Fruit fly (Drosophila melanogaster) whole organism, prepupa: ENCODE data around the gene CtsF.
A peak's percentile ranks its signal among the peaks of the same experiment; 100 is the strongest.

ENCODE experiments used
- Blimp-1 ChIP-seq: fragments of 200-800 bp; sonication (Bioruptor generic); optimal IDR thresholded peaks from 3 replicates; lab custom pipeline; 2017; ENCODE audit warnings: missing biosample characterization, missing genetic modification characterization, mild to moderate bottlenecking, moderate library complexity, missing genetic modification reagents
- CG10631 ChIP-seq: fragments of 200-800 bp; sonication (Bioruptor generic); optimal IDR thresholded peaks from 2 replicates; lab custom pipeline; 2016; ENCODE audit warnings: missing biosample characterization, missing genetic modification characterization
- CG10669 ChIP-seq: fragments of 200-800 bp; sonication (Bioruptor generic); optimal IDR thresholded peaks from 3 replicates; lab custom pipeline; 2018; ENCODE audit warnings: missing biosample characterization, mild to moderate bottlenecking, missing genetic modification characterization, moderate library complexity
- CG11294 ChIP-seq: fragments of 200-800 bp; sonication (Bioruptor generic); IDR thresholded peaks from 2 replicates; pipeline ENCODE4 v1.3.6; 2022; ENCODE audit warnings: missing biosample characterization, missing genetic modification characterization
- CG11762 ChIP-seq: fragments of 200-800 bp; sonication (Bioruptor generic); optimal IDR thresholded peaks from 3 replicates; lab custom pipeline; 2016; ENCODE audit warnings: missing biosample characterization, missing genetic modification characterization; ENCODE audit not compliant: insufficient read depth
- CG11902 ChIP-seq: fragments of 200-800 bp; sonication (Bioruptor generic); optimal IDR thresholded peaks from 3 replicates; lab custom pipeline; 2016; ENCODE audit warnings: missing biosample characterization, missing genetic modification characterization
- CG1621 ChIP-seq: fragments of 200-800 bp; sonication (Bioruptor generic); optimal IDR thresholded peaks from 3 replicates; lab custom pipeline; 2018; ENCODE audit warnings: missing biosample characterization, mild to moderate bottlenecking, missing genetic modification characterization
- CG16779 ChIP-seq: fragments of 200-800 bp; sonication (Bioruptor generic); optimal IDR thresholded peaks from 3 replicates; lab custom pipeline; 2017; ENCODE audit warnings: missing biosample characterization, mild to moderate bottlenecking, missing genetic modification characterization
- CG3032 ChIP-seq: fragments of 200-800 bp; optimal IDR thresholded peaks from 2 replicates; lab custom pipeline; 2019; ENCODE audit warnings: missing biosample characterization, mild to moderate bottlenecking, missing genetic modification characterization, moderate library complexity
- CG32006 ChIP-seq: fragments of 200-800 bp; sonication (Bioruptor generic); optimal IDR thresholded peaks from 3 replicates; lab custom pipeline; 2017; ENCODE audit warnings: missing biosample characterization, mild to moderate bottlenecking, missing genetic modification characterization
- CG3919 ChIP-seq: fragments of 200-800 bp; sonication (Bioruptor generic); optimal IDR thresholded peaks from 3 replicates; lab custom pipeline; 2016; ENCODE audit warnings: missing biosample characterization, missing genetic modification characterization
- CG4318 ChIP-seq: fragments of 200-800 bp; sonication (Bioruptor generic); optimal IDR thresholded peaks from 3 replicates; lab custom pipeline; 2017; ENCODE audit warnings: missing biosample characterization, mild to moderate bottlenecking, missing genetic modification characterization
- CG6163 ChIP-seq: fragments of 200-800 bp; sonication (Bioruptor generic); IDR thresholded peaks from 3 replicates; pipeline ENCODE4 v1.3.6; 2022; ENCODE audit warnings: missing biosample characterization, missing genetic modification characterization
- CG6276 ChIP-seq: fragments of 200-800 bp; sonication (Bioruptor generic); optimal IDR thresholded peaks from 2 replicates; lab custom pipeline; 2017; ENCODE audit warnings: missing biosample characterization, mild to moderate bottlenecking, missing genetic modification characterization
- CG6808 ChIP-seq: fragments of 200-800 bp; sonication (Bioruptor generic); optimal IDR thresholded peaks from 3 replicates; lab custom pipeline; 2017; ENCODE audit warnings: missing biosample characterization, missing genetic modification characterization, mild to moderate bottlenecking, moderate library complexity, missing genetic modification reagents
- CG8119 ChIP-seq: fragments of 200-800 bp; sonication (Bioruptor generic); IDR thresholded peaks from 3 replicates; pipeline ENCODE4 v1.3.6; 2022; ENCODE audit warnings: missing biosample characterization, missing genetic modification characterization
- CG8632 ChIP-seq: fragments of 200-800 bp; sonication (Bioruptor generic); optimal IDR thresholded peaks from 3 replicates; lab custom pipeline; 2016; ENCODE audit warnings: missing biosample characterization, missing genetic modification characterization
- CG9139 ChIP-seq: fragments of 200-800 bp; sonication (Bioruptor generic); optimal IDR thresholded peaks from 3 replicates; lab custom pipeline; 2017; ENCODE audit warnings: missing biosample characterization, mild to moderate bottlenecking, missing genetic modification characterization
- Eip75B ChIP-seq: fragments of 200-800 bp; sonication (Bioruptor generic); optimal IDR thresholded peaks from 3 replicates; lab custom pipeline; 2016; ENCODE audit warnings: missing biosample characterization, missing genetic modification characterization
- Eip78C ChIP-seq: fragments of 200-800 bp; sonication (Bioruptor generic); peaks from one replicate; lab custom pipeline; 2016; ENCODE audit warnings: missing biosample characterization, missing genetic modification characterization
- Eip93F ChIP-seq: fragments of 200-800 bp; sonication (Bioruptor generic); optimal IDR thresholded peaks from 2 replicates; lab custom pipeline; 2016; ENCODE audit warnings: missing biosample characterization, mild to moderate bottlenecking, missing genetic modification characterization
- Ets21C ChIP-seq: fragments of 200-800 bp; sonication (Bioruptor generic); optimal IDR thresholded peaks from 3 replicates; lab custom pipeline; 2016; ENCODE audit warnings: missing biosample characterization, missing genetic modification characterization
- Gug ChIP-seq: fragments of 200-800 bp; sonication (Bioruptor generic); IDR thresholded peaks from 2 replicates; pipeline ENCODE4 v1.3.6; 2022; ENCODE audit warnings: missing biosample characterization, missing genetic modification characterization
- Hr38 ChIP-seq: sonication (Bioruptor generic); optimal IDR thresholded peaks from 2 replicates; lab custom pipeline; 2016; ENCODE audit warnings: missing biosample characterization, missing genetic modification characterization
- Hr39 ChIP-seq: fragments of 200-800 bp; sonication (Bioruptor generic); optimal IDR thresholded peaks from 2 replicates; lab custom pipeline; 2016; ENCODE audit warnings: missing biosample characterization, missing genetic modification characterization
- Hr4 ChIP-seq: fragments of 200-800 bp; sonication (Bioruptor generic); optimal IDR thresholded peaks from 3 replicates; lab custom pipeline; 2016; ENCODE audit warnings: missing biosample characterization, missing genetic modification characterization
- OdsH ChIP-seq: fragments of 200-800 bp; sonication (Bioruptor generic); optimal IDR thresholded peaks from 3 replicates; lab custom pipeline; 2016; ENCODE audit warnings: missing biosample characterization, missing genetic modification characterization
- Smox ChIP-seq: fragments of 200-800 bp; sonication (Bioruptor generic); optimal IDR thresholded peaks from 3 replicates; lab custom pipeline; 2016; ENCODE audit warnings: missing biosample characterization, missing genetic modification characterization
- Sox14 ChIP-seq: fragments of 200-800 bp; sonication (Bioruptor generic); optimal IDR thresholded peaks from 3 replicates; lab custom pipeline; 2016; ENCODE audit warnings: missing biosample characterization, missing genetic modification characterization
- Sox15 ChIP-seq: fragments of 200-800 bp; sonication (Bioruptor generic); optimal IDR thresholded peaks from 3 replicates; lab custom pipeline; 2016; ENCODE audit warnings: missing biosample characterization, missing genetic modification characterization
- achi ChIP-seq: fragments of 200-800 bp; sonication (Bioruptor generic); optimal IDR thresholded peaks from 3 replicates; lab custom pipeline; 2016; ENCODE audit warnings: missing biosample characterization, missing genetic modification characterization
- acj6 ChIP-seq: fragments of 200-800 bp; sonication (Bioruptor generic); optimal IDR thresholded peaks from 3 replicates; lab custom pipeline; 2016; ENCODE audit warnings: missing biosample characterization, missing genetic modification characterization
- cyc ChIP-seq: fragments of 200-800 bp; sonication (Bioruptor generic); optimal IDR thresholded peaks from 3 replicates; lab custom pipeline; 2016; ENCODE audit warnings: missing biosample characterization, missing genetic modification characterization
- dac ChIP-seq: fragments of 200-800 bp; sonication (Bioruptor generic); optimal IDR thresholded peaks from 2 replicates; lab custom pipeline; 2017; ENCODE audit warnings: missing biosample characterization, mild to moderate bottlenecking, missing genetic modification characterization
- dsx ChIP-seq: fragments of 200-800 bp; optimal IDR thresholded peaks from 3 replicates; lab custom pipeline; 2019; ENCODE audit warnings: missing biosample characterization, mild to moderate bottlenecking, missing genetic modification characterization, moderate library complexity; ENCODE audit not compliant: poor library complexity, severe bottlenecking
- eg ChIP-seq: fragments of 200-800 bp; sonication (Bioruptor generic); IDR thresholded peaks from 3 replicates; pipeline ENCODE4 v1.3.6; 2022; ENCODE audit warnings: missing biosample characterization, missing genetic modification characterization
- fkh ChIP-seq: fragments of 200-800 bp; sonication (Bioruptor generic); optimal IDR thresholded peaks from 3 replicates; lab custom pipeline; 2017; ENCODE audit warnings: missing biosample characterization, mild to moderate bottlenecking, missing genetic modification characterization, moderate library complexity
- lz ChIP-seq: fragments of 200-800 bp; sonication (Bioruptor generic); optimal IDR thresholded peaks from 3 replicates; lab custom pipeline; 2016; ENCODE audit warnings: missing biosample characterization, missing genetic modification characterization
- net ChIP-seq: fragments of 200-800 bp; sonication (Bioruptor generic); optimal IDR thresholded peaks from 3 replicates; lab custom pipeline; 2016; ENCODE audit warnings: missing biosample characterization, missing genetic modification characterization
- pdm3 ChIP-seq: fragments of 200-800 bp; sonication (Bioruptor generic); optimal IDR thresholded peaks from 3 replicates; lab custom pipeline; 2016; ENCODE audit warnings: missing biosample characterization, missing genetic modification characterization
- salr ChIP-seq, 2 experiments: fragments of 200-800 bp; sonication (Bioruptor generic); optimal IDR thresholded peaks; 3 replicates each; lab custom pipeline; 2016 to 2018; ENCODE audit warnings: missing biosample characterization in 2 of 2, missing genetic modification characterization in 2 of 2, mild to moderate bottlenecking in 1 of 2
- spab ChIP-seq: fragments of 200-800 bp; sonication (Bioruptor generic); optimal IDR thresholded peaks from 2 replicates; lab custom pipeline; 2017; ENCODE audit warnings: missing biosample characterization, mild to moderate bottlenecking, missing genetic modification characterization, missing genetic modification reagents
- ss ChIP-seq, 2 experiments: fragments of 200-800 bp; sonication (Bioruptor generic); optimal IDR thresholded peaks; 2 replicates in 1 of 2; 3 replicates in 1 of 2; lab custom pipeline; 2017 to 2018; ENCODE audit warnings: mild to moderate bottlenecking in 2 of 2, missing biosample characterization in 2 of 2, missing genetic modification characterization in 2 of 2, moderate library complexity in 1 of 2
- svp ChIP-seq: fragments of 200-800 bp; sonication (Bioruptor generic); peaks from one replicate; lab custom pipeline; 2016; ENCODE audit warnings: missing biosample characterization, missing genetic modification characterization
- vri ChIP-seq: fragments of 200-800 bp; sonication (Bioruptor generic); optimal IDR thresholded peaks from 3 replicates; lab custom pipeline; 2016; ENCODE audit warnings: missing biosample characterization, mild to moderate bottlenecking, missing genetic modification characterization

Gene CtsF

DNA sequence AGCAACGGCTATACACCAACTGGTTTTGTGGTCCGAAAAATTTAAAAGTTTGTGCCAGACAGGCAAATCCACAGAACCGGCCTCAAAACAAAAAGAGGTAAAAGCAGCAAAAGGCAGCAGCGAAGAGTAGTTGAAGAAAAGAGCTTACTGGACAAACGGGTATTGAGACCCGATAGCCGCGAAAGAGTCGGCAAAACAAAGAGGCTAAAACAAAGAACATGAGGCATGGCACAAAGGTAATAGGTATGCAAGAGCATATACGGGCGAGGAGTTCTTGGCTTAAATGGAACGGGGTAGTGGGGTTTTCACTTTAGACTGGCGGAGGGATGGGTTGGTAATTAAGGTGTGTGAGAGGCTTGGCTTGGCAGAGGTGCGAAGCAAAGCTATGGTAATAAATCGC is 29.5 kb upstream of the CtsF start (continued):
- TF ChIP-seq ss (GFP tag; optimal IDR thresholded peaks at IDR 0.05; lab: Kevin White, UChicago) (peak; percentile 45 to 53), spab (no peak), CG6276 (GFP tag; lab: Kevin White, UChicago) (no peak), CG9139 (GFP tag; lab: Kevin White, UChicago) (peak; percentile 34), achi (GFP tag; lab: Kevin White, UChicago) (no peak), pdm3 (GFP tag; lab: Kevin White, UChicago) (peak; percentile 33), CG32006 (no peak), OdsH (GFP tag; lab: Kevin White, UChicago) (no peak), CG11902 (GFP tag; lab: Kevin White, UChicago) (no peak), Eip75B (GFP tag; lab: Kevin White, UChicago) (peak; percentile 47), acj6 (no peak), CG16779 (no peak), CG8632 (GFP tag; lab: Kevin White, UChicago) (peak; percentile 20), CG11762 (GFP tag; lab: Kevin White, UChicago) (no peak), CG3032 (tag; lab: Kevin White, UChicago) (no peak), Eip93F (GFP tag; lab: Kevin White, UChicago) (peak; percentile 15), fkh (GFP tag; lab: Kevin White, UChicago) (no peak), Blimp-1 (GFP tag; lab: Kevin White, UChicago) (peak; percentile 1), svp (GFP tag; lab: Kevin White, UChicago) (no peak), CG10631 (GFP tag; lab: Kevin White, UChicago) (no peak), CG6808 (peak; percentile 36), Sox15 (no peak), Sox14 (GFP tag; lab: Kevin White, UChicago) (peak; percentile 70), dac (GFP tag; lab: Kevin White, UChicago) (no peak), Hr4 (GFP tag; lab: Kevin White, UChicago) (no peak), CG10669 (GFP tag; lab: Kevin White, UChicago) (no peak), CG4318 (no peak), CG8119 (GFP tag; lab: Robert Waterston, UW) (peak; percentile 60), Eip78C (no peak), Hr38 (no peak), vri (GFP tag; lab: Kevin White, UChicago) (peak; percentile 51), eg (GFP tag; lab: Robert Waterston, UW) (no peak), CG3919 (GFP tag; lab: Kevin White, UChicago) (peak; percentile 64), CG6163 (GFP tag; lab: Robert Waterston, UW) (peak; percentile 90; the same call in 2 of the 3 replicates), CG11294 (no peak), Gug (GFP tag; lab: Robert Waterston, UW) (no peak), Smox (GFP tag; lab: Kevin White, UChicago) (peak; percentile 14), cyc (GFP tag; lab: Kevin White, UChicago) (no peak)

DNA sequence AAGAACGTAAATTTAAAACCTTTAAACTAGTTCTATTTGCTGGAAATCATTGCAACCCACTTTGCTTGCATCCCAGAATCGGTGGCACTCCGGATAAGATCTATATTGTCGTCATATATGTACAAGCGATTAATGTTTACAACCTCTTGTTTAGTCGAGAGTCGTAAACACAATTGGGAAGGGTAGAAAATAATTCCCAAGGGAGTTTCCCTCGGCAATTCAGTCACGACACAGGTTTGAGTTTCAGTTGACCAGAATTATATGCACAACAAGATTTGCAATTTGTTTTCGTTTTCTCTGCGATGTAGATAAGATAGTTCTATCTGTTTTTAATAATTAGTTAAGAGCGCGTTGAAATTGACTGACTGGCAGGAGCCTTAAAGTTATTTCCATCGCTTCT is 28.8 kb upstream of the CtsF start:
- TF ChIP-seq CG8632 (GFP tag; lab: Kevin White, UChicago): no peak
- no peak for TF ChIP-seq dsx (GFP tag; lab: Kevin White, UChicago)
- TF ChIP-seq CG9139 (GFP tag; lab: Kevin White, UChicago): no peak
- TF ChIP-seq Ets21C (GFP tag; lab: Kevin White, UChicago): no peak
- TF ChIP-seq Sox15: no peak
- no peak for TF ChIP-seq net
- no peak for TF ChIP-seq Hr39 (GFP tag; lab: Kevin White, UChicago)
- TF ChIP-seq CG11902 (GFP tag; lab: Kevin White, UChicago): no peak
- TF ChIP-seq lz (GFP tag; lab: Kevin White, UChicago): no peak
- no peak for TF ChIP-seq salr (GFP tag; optimal IDR thresholded peaks at IDR 0.05; lab: Kevin White, UChicago)
- TF ChIP-seq Eip75B (GFP tag; lab: Kevin White, UChicago): no peak
- TF ChIP-seq CG3919 (GFP tag; lab: Kevin White, UChicago): no peak
- TF ChIP-seq fkh (GFP tag; lab: Kevin White, UChicago): no peak
- TF ChIP-seq CG6163 (GFP tag; lab: Robert Waterston, UW): no peak
- no peak for TF ChIP-seq cyc (GFP tag; lab: Kevin White, UChicago)
- no peak for TF ChIP-seq achi (GFP tag; lab: Kevin White, UChicago)
- TF ChIP-seq eg (GFP tag; lab: Robert Waterston, UW): no peak
- no peak for TF ChIP-seq Smox (GFP tag; lab: Kevin White, UChicago)
- TF ChIP-seq CG1621 (tag; lab: Kevin White, UChicago): no peak
